Fruit fly (Drosophila melanogaster) whole organism, embryonic: ENCODE data around the gene CG15880.
A peak's percentile ranks its signal among the peaks of the same experiment; 100 is the strongest.

ENCODE experiments used
- Atf3 ChIP-seq: fragments of 200-800 bp; sonication (Bioruptor generic); optimal IDR thresholded peaks from 3 replicates; lab custom pipeline; 2016; ENCODE audit warnings: missing biosample characterization, missing genetic modification characterization
- Blimp-1 ChIP-seq: fragments of 200-800 bp; sonication (Bioruptor generic); optimal IDR thresholded peaks from 3 replicates; lab custom pipeline; 2018; ENCODE audit warnings: missing biosample characterization, missing genetic modification characterization, mild to moderate bottlenecking, moderate library complexity, missing genetic modification reagents
- Bteb2 ChIP-seq: fragments of 200-800 bp; sonication (Bioruptor generic); optimal IDR thresholded peaks from 2 replicates; lab custom pipeline; 2016; ENCODE audit warnings: missing biosample characterization, missing genetic modification characterization
- CG10267 ChIP-seq: fragments of 200-800 bp; sonication (Bioruptor generic); optimal IDR thresholded peaks from 2 replicates; lab custom pipeline; 2018; ENCODE audit warnings: missing biosample characterization, mild to moderate bottlenecking, missing genetic modification characterization, moderate library complexity
- CG11247 ChIP-seq: fragments of 200-800 bp; sonication (Bioruptor generic); IDR thresholded peaks from 2 replicates; pipeline ENCODE4 v1.3.6; 2022; ENCODE audit warnings: missing biosample characterization, missing genetic modification characterization
- CG11560 ChIP-seq: fragments of 200-800 bp; sonication (Bioruptor generic); IDR thresholded peaks from 3 replicates; pipeline ENCODE4 v1.3.6; 2022; ENCODE audit warnings: missing biosample characterization, missing genetic modification characterization
- CG1233 ChIP-seq: fragments of 200-800 bp; sonication (Bioruptor generic); optimal IDR thresholded peaks from 4 replicates; lab custom pipeline; 2018; ENCODE audit warnings: missing biosample characterization, mild to moderate bottlenecking, missing genetic modification characterization
- CG12391 ChIP-seq: fragments of 200-800 bp; sonication (Bioruptor generic); optimal IDR thresholded peaks from 3 replicates; lab custom pipeline; 2018; ENCODE audit warnings: missing biosample characterization, mild to moderate bottlenecking, missing genetic modification characterization, moderate library complexity
- CG1529 ChIP-seq: fragments of 200-800 bp; sonication (Bioruptor generic); optimal IDR thresholded peaks from 3 replicates; lab custom pipeline; 2018; ENCODE audit warnings: missing biosample characterization, missing genetic modification characterization
- CG17912 ChIP-seq: fragments of 200-800 bp; sonication (Bioruptor generic); optimal IDR thresholded peaks from 2 replicates; lab custom pipeline; 2018; ENCODE audit warnings: missing biosample characterization, mild to moderate bottlenecking, missing genetic modification characterization
- CG18011 ChIP-seq: fragments of 200-800 bp; sonication (Bioruptor generic); optimal IDR thresholded peaks from 2 replicates; lab custom pipeline; 2017; ENCODE audit warnings: missing biosample characterization, missing genetic modification characterization, mild to moderate bottlenecking, moderate library complexity, missing genotype
- CG32767 ChIP-seq: fragments of 200-800 bp; sonication (Bioruptor generic); IDR thresholded peaks from 2 replicates; pipeline ENCODE4 v1.3.6; 2022; ENCODE audit warnings: missing biosample characterization, missing genetic modification characterization
- CG3407 ChIP-seq: fragments of 200-800 bp; sonication (Bioruptor generic); optimal IDR thresholded peaks from 2 replicates; lab custom pipeline; 2018; ENCODE audit warnings: missing biosample characterization, mild to moderate bottlenecking, missing genetic modification characterization
- CG43689 ChIP-seq: fragments of 200-800 bp; sonication (Bioruptor generic); IDR thresholded peaks from 2 replicates; pipeline ENCODE4 v1.3.6; 2022; ENCODE audit warnings: missing biosample characterization, missing genetic modification characterization
- CG7357 ChIP-seq: fragments of 200-800 bp; sonication (Bioruptor generic); IDR thresholded peaks from 3 replicates; pipeline ENCODE4 v1.3.6; 2022; ENCODE audit warnings: missing biosample characterization, missing genetic modification characterization
- CG8290 ChIP-seq, 3 experiments: fragments of 200-800 bp; sonication (Bioruptor generic); optimal IDR thresholded peaks; 2 replicates each; lab custom pipeline; 2016 to 2019; ENCODE audit warnings: missing biosample characterization in 3 of 3, missing genetic modification characterization in 3 of 3, mild to moderate bottlenecking in 2 of 3, moderate library complexity in 1 of 3
- CG8765 ChIP-seq: fragments of 200-800 bp; sonication (Bioruptor generic); IDR thresholded peaks from 2 replicates; pipeline ENCODE4 v1.3.6; 2022; ENCODE audit warnings: missing biosample characterization, missing genetic modification characterization
- CTCF ChIP-seq: fragments of 200-800 bp; sonication (Bioruptor generic); optimal IDR thresholded peaks from 2 replicates; lab custom pipeline; 2017; ENCODE audit warnings: missing biosample characterization, mild to moderate bottlenecking, missing genetic modification characterization, moderate library complexity
- E2f2 ChIP-seq: fragments of 200-800 bp; sonication (Bioruptor generic); IDR thresholded peaks from 2 replicates; pipeline ENCODE4 v1.3.6; 2022; ENCODE audit warnings: missing biosample characterization, missing genetic modification characterization
- Eip74EF ChIP-seq, 2 experiments: fragments of 200-800 bp in 1 of 2; fragments of >200 bp in 1 of 2; sonication (Bioruptor generic) in 1 of 2; optimal IDR thresholded peaks; 2 replicates each; lab custom pipeline; 2017 to 2019; ENCODE audit warnings: missing biosample characterization in 2 of 2, missing genetic modification characterization in 2 of 2, mild to moderate bottlenecking in 1 of 2, moderate library complexity in 1 of 2
- Fer3 ChIP-seq: fragments of 200-800 bp; sonication (Bioruptor generic); optimal IDR thresholded peaks from 2 replicates; lab custom pipeline; 2018; ENCODE audit warnings: missing biosample characterization, mild to moderate bottlenecking, missing genetic modification characterization, moderate library complexity
- H15 ChIP-seq: fragments of 200-800 bp; sonication (Bioruptor generic); IDR thresholded peaks from 3 replicates; pipeline ENCODE4 v1.3.6; 2022; ENCODE audit warnings: missing biosample characterization, missing genetic modification characterization
- HmgD ChIP-seq: fragments of 200-800 bp; sonication (Bioruptor generic); optimal IDR thresholded peaks from 3 replicates; lab custom pipeline; 2016; ENCODE audit warnings: missing biosample characterization, missing genetic modification characterization
- HmgZ ChIP-seq: fragments of 200-800 bp; sonication (Bioruptor generic); optimal IDR thresholded peaks from 2 replicates; lab custom pipeline; 2018; ENCODE audit warnings: missing biosample characterization, mild to moderate bottlenecking, missing genetic modification characterization
- Hmr ChIP-seq: fragments of 200-800 bp; sonication (Bioruptor generic); optimal IDR thresholded peaks from 3 replicates; lab custom pipeline; 2017; ENCODE audit warnings: mild to moderate bottlenecking, missing biosample characterization, missing genetic modification reagents, missing genetic modification characterization
- Jarid2 ChIP-seq: fragments of 200-800 bp; sonication (Bioruptor generic); optimal IDR thresholded peaks from 3 replicates; lab custom pipeline; 2017; ENCODE audit warnings: mild to moderate bottlenecking, missing biosample characterization, missing genetic modification reagents, missing genetic modification characterization
- Lhr ChIP-seq: fragments of 200-800 bp; sonication (Bioruptor generic); optimal IDR thresholded peaks from 3 replicates; lab custom pipeline; 2017; ENCODE audit warnings: mild to moderate bottlenecking, missing biosample characterization, missing genetic modification reagents, missing genetic modification characterization
- MBD-R2 ChIP-seq: fragments of 200-800 bp; sonication (Bioruptor generic); IDR thresholded peaks from 2 replicates; pipeline ENCODE4 v1.3.6; 2022; ENCODE audit warnings: missing biosample characterization, missing genetic modification characterization
- Max ChIP-seq: fragments of 200-800 bp; sonication (Bioruptor generic); optimal IDR thresholded peaks from 2 replicates; lab custom pipeline; 2016; ENCODE audit warnings: missing biosample characterization, mild to moderate bottlenecking, missing genetic modification characterization
- Nf-YA ChIP-seq: fragments of 200-800 bp; sonication (Bioruptor generic); IDR thresholded peaks from 2 replicates; pipeline ENCODE4 v1.3.6; 2022; ENCODE audit warnings: missing biosample characterization, missing genetic modification characterization
- Nf-YB ChIP-seq: fragments of 200-800 bp; sonication (Bioruptor generic); optimal IDR thresholded peaks from 3 replicates; lab custom pipeline; 2019; ENCODE audit warnings: missing biosample characterization, mild to moderate bottlenecking, missing genetic modification characterization, moderate library complexity
- Pdp1 ChIP-seq, 2 experiments: fragments of 200-800 bp; sonication (Bioruptor generic); optimal IDR thresholded peaks; 3 replicates each; lab custom pipeline; 2016; ENCODE audit warnings: missing biosample characterization in 2 of 2, missing genetic modification characterization in 2 of 2, mild to moderate bottlenecking in 1 of 2, moderate library complexity in 1 of 2
- Sry-δ ChIP-seq: fragments of 200-800 bp; sonication (Bioruptor generic); optimal IDR thresholded peaks from 2 replicates; lab custom pipeline; 2016; ENCODE audit warnings: missing biosample characterization, missing genetic modification characterization
- al ChIP-seq: fragments of 200-800 bp; sonication (Bioruptor generic); IDR thresholded peaks from 2 replicates; pipeline ENCODE4 v1.3.6; 2022; ENCODE audit warnings: missing biosample characterization, missing genetic modification characterization
- cas ChIP-seq: fragments of 200-800 bp; sonication (Bioruptor generic); IDR thresholded peaks from 2 replicates; pipeline ENCODE4 v1.3.6; 2022; ENCODE audit warnings: missing biosample characterization, missing genetic modification characterization
- chn ChIP-seq: fragments of 200-800 bp; sonication (Bioruptor generic); optimal IDR thresholded peaks from 2 replicates; lab custom pipeline; 2016; ENCODE audit warnings: missing biosample characterization, missing genetic modification characterization
- crol ChIP-seq: fragments of 200-800 bp; sonication (Bioruptor generic); IDR thresholded peaks from 2 replicates; pipeline ENCODE4 v1.3.6; 2022; ENCODE audit warnings: missing biosample characterization, missing genetic modification characterization
- crp ChIP-seq, 2 experiments: fragments of 200-800 bp; sonication (Bioruptor generic); optimal IDR thresholded peaks; 2 replicates in 1 of 2; 3 replicates in 1 of 2; lab custom pipeline; 2017; ENCODE audit warnings: missing biosample characterization in 2 of 2, missing genetic modification characterization in 2 of 2, mild to moderate bottlenecking in 1 of 2, moderate library complexity in 1 of 2
- dmrt99B ChIP-seq: fragments of 200-800 bp; sonication (Bioruptor generic); optimal IDR thresholded peaks from 2 replicates; lab custom pipeline; 2018; ENCODE audit warnings: missing biosample characterization, mild to moderate bottlenecking, missing genetic modification characterization, moderate library complexity
- gfzf ChIP-seq: fragments of 200-800 bp; sonication (Bioruptor generic); optimal IDR thresholded peaks from 2 replicates; lab custom pipeline; 2016; ENCODE audit warnings: missing biosample characterization, mild to moderate bottlenecking, missing genetic modification characterization, moderate library complexity
- jumu ChIP-seq: fragments of 200-800 bp; sonication (Bioruptor generic); optimal IDR thresholded peaks from 3 replicates; lab custom pipeline; 2016; ENCODE audit warnings: missing biosample characterization, missing genetic modification characterization
- kay ChIP-seq: fragments of 200-800 bp; sonication (Bioruptor generic); optimal IDR thresholded peaks from 2 replicates; lab custom pipeline; 2016; ENCODE audit warnings: missing biosample characterization, missing genetic modification characterization
- lilli ChIP-seq: fragments of 200-800 bp; sonication (Bioruptor generic); optimal IDR thresholded peaks from 3 replicates; lab custom pipeline; 2016; ENCODE audit warnings: missing biosample characterization, missing genetic modification characterization
- phol ChIP-seq: fragments of 200-800 bp; sonication (Bioruptor generic); optimal IDR thresholded peaks from 3 replicates; lab custom pipeline; 2018; ENCODE audit warnings: missing biosample characterization, mild to moderate bottlenecking, missing genetic modification characterization, moderate library complexity
- row ChIP-seq: fragments of 200-800 bp; sonication (Bioruptor generic); IDR thresholded peaks from 3 replicates; pipeline ENCODE4 v1.3.6; 2022; ENCODE audit warnings: missing biosample characterization, missing genetic modification characterization
- sens-2 ChIP-seq: fragments of 200-800 bp; sonication (Bioruptor generic); IDR thresholded peaks from 2 replicates; pipeline ENCODE4 v1.3.6; 2022; ENCODE audit warnings: missing biosample characterization, missing genetic modification characterization
- slp2 ChIP-seq: fragments of 200-800 bp; sonication (Bioruptor generic); optimal IDR thresholded peaks from 2 replicates; lab custom pipeline; 2016; ENCODE audit warnings: missing biosample characterization, missing genetic modification characterization
- so ChIP-seq: fragments of 200-800 bp; sonication (Bioruptor generic); IDR thresholded peaks from 3 replicates; pipeline ENCODE4 v1.3.6; 2022; ENCODE audit warnings: missing biosample characterization, missing genetic modification characterization
- sr ChIP-seq: fragments of 200-800 bp; sonication (Bioruptor generic); IDR thresholded peaks from 3 replicates; pipeline ENCODE4 v1.3.6; 2022; ENCODE audit warnings: missing biosample characterization, missing genetic modification characterization
- trem ChIP-seq: fragments of 200-800 bp; optimal IDR thresholded peaks from 3 replicates; lab custom pipeline; 2019; ENCODE audit warnings: missing biosample characterization, mild to moderate bottlenecking, missing genetic modification characterization, moderate library complexity

Gene CG15880

dm6 chr2L:857897-858517 is 40.3 kb upstream of the CG15880 start (continued):
- peak; percentile 41 for TF ChIP-seq CG10267 (tag; lab: Kevin White, UChicago)
- no peak for TF ChIP-seq HmgD
- TF ChIP-seq row: peak; percentile 86
- no peak for TF ChIP-seq CG8765 (GFP tag; lab: Robert Waterston, UW)
- 0 out of 2 replicates have a peak, but pooled peaks have one; percentile 22 for TF ChIP-seq Nf-YA (GFP tag; lab: Robert Waterston, UW)
- TF ChIP-seq CG8290 (GFP tag; optimal IDR thresholded peaks at IDR 0.05; lab: Kevin White, UChicago): peak; percentile 30
- peak in 1 of 2 experiments; percentile 57 for TF ChIP-seq CG8290 (tag; optimal IDR thresholded peaks at IDR 0.05; lab: Kevin White, UChicago)
- TF ChIP-seq CG3407 (GFP tag; lab: Kevin White, UChicago): peak; percentile 48
- TF ChIP-seq Blimp-1 (GFP tag; lab: Kevin White, UChicago): peak; percentile 55
- TF ChIP-seq CG11560 (tag; lab: Robert Waterston, UW): no peak
- no peak for TF ChIP-seq MBD-R2 (GFP tag; lab: Robert Waterston, UW)
- no peak for TF ChIP-seq gfzf (GFP tag; lab: Kevin White, UChicago)
- TF ChIP-seq Jarid2 (GFP tag; lab: Kevin White, UChicago): no peak
- 0 out of 2 replicates have a peak, but pooled peaks have one; percentile 26 for TF ChIP-seq CG11247 (GFP tag; lab: Robert Waterston, UW)
- no peak for TF ChIP-seq jumu (GFP tag; lab: Kevin White, UChicago)
- TF ChIP-seq so: 0 out of 3 replicates have a peak, but pooled peaks have one; percentile 50
- TF ChIP-seq E2f2 (GFP tag; lab: Robert Waterston, UW): peak; percentile 47; the same call in 1 of the 2 replicates
- peak; percentile 57 for TF ChIP-seq chn (GFP tag; lab: Kevin White, UChicago)
- TF ChIP-seq Max: no peak
- TF ChIP-seq CG1233 (GFP tag; lab: Kevin White, UChicago): peak; percentile 25
- no peak for TF ChIP-seq sr (GFP tag; lab: Robert Waterston, UW)
- no peak for TF ChIP-seq CG17912 (GFP tag; lab: Kevin White, UChicago)
- TF ChIP-seq sens-2: no peak
- TF ChIP-seq trem: no peak
- no peak for TF ChIP-seq Bteb2
- TF ChIP-seq dmrt99B (tag; lab: Kevin White, UChicago): peak; percentile 67
- TF ChIP-seq CG7357 (GFP tag; lab: Robert Waterston, UW): no peak
- TF ChIP-seq crol (GFP tag; lab: Robert Waterston, UW): no peak
- TF ChIP-seq Hmr (GFP tag; lab: Kevin White, UChicago): peak; percentile 56
- peak; percentile 46; the same call in 1 of the 2 replicates for TF ChIP-seq CG32767 (GFP tag; lab: Robert Waterston, UW)
- peak; percentile 52 for TF ChIP-seq lilli
- TF ChIP-seq CG18011: peak; percentile 18
- peak; percentile 48 for TF ChIP-seq Atf3 (GFP tag; lab: Kevin White, UChicago)
- peak; percentile 36 for TF ChIP-seq phol
- TF ChIP-seq cas (GFP tag; lab: Robert Waterston, UW): no peak
- peak in 1 of 2 experiments; percentile 45 for TF ChIP-seq Eip74EF (GFP tag; optimal IDR thresholded peaks at IDR 0.05; lab: Kevin White, UChicago)
- TF ChIP-seq H15 (GFP tag; lab: Robert Waterston, UW): peak; percentile 64; the same call in 2 of the 3 replicates
- no peak for TF ChIP-seq Nf-YB
- TF ChIP-seq CTCF: no peak
- TF ChIP-seq crp (GFP tag; optimal IDR thresholded peaks at IDR 0.05; lab: Kevin White, UChicago): no peak
- TF ChIP-seq CG12391 (tag; lab: Kevin White, UChicago): peak; percentile 74
- peak; percentile 24 for TF ChIP-seq HmgZ (tag; lab: Kevin White, UChicago)
- TF ChIP-seq slp2 (GFP tag; lab: Kevin White, UChicago): no peak
- TF ChIP-seq CG43689 (GFP tag; lab: Robert Waterston, UW): no peak
- TF ChIP-seq Sry-δ: no peak
- TF ChIP-seq Lhr (GFP tag; lab: Kevin White, UChicago): no peak
- peak; percentile 56 to 57 for TF ChIP-seq Pdp1 (GFP tag; optimal IDR thresholded peaks at IDR 0.05; lab: Kevin White, UChicago)
- TF ChIP-seq CG1529 (GFP tag; lab: Kevin White, UChicago): peak; percentile 53
- peak; percentile 13 for TF ChIP-seq kay
- TF ChIP-seq al: no peak
- peak; percentile 27 for TF ChIP-seq Fer3 (tag; lab: Kevin White, UChicago)
